ENCODE assay signal across 1 worm cellular context in genomic region chrIII:8588592-8589153, ce11.
A peak's percentile ranks its signal among the peaks of the same experiment; 100 is the strongest.
TF ChIP-seq lines count a peak whose summit lies in the region.

Gene glr-1, minus strand, starts transcription at chrIII:8588642.

TF ChIP-seq in whole organism, L1 larva, 84 proteins besides CTCF, POLR2A, EP300 and RAD21 (continued from another document):
- TF ChIP-seq skn-1 (tag; optimal IDR thresholded peaks at IDR 0.05; lab: Kevin White, UChicago) (no peak), Y116A8C.19 (tag; optimal IDR thresholded peaks at IDR 0.05; lab: Kevin White, UChicago; ENCODE audit: borderline replicate concordance) (no peak), fkh-10 (GFP tag; optimal IDR thresholded peaks at IDR 0.05; lab: Kevin White, UChicago) (peak; percentile 74), isw-1 (GFP tag; IDR thresholded peaks at IDR 0.05; lab: Robert Waterston, UW) (no peak), ztf-4 (tag; optimal IDR thresholded peaks at IDR 0.05; lab: Kevin White, UChicago) (no peak), ceh-82 (tag; optimal IDR thresholded peaks at IDR 0.05; lab: Kevin White, UChicago) (no peak), nhr-19 (GFP tag; conservative IDR thresholded peaks at IDR 0.05; lab: Robert Waterston, UW) (no peak), swsn-7 (tag; optimal IDR thresholded peaks at IDR 0.05; lab: Kevin White, UChicago) (no peak), dpl-1 (GFP tag; optimal IDR thresholded peaks at IDR 0.05; lab: Kevin White, UChicago) (no peak), nhr-237 (tag; optimal IDR thresholded peaks at IDR 0.05; lab: Kevin White, UChicago) (no peak), ces-1 (GFP tag; optimal IDR thresholded peaks at IDR 0.05; lab: Kevin White, UChicago) (peak; percentile 71)
